Worm (Caenorhabditis elegans) whole organism, L2 larva: ENCODE results near the gene srz-62.

Experiments
- C34F6.9 ChIP-seq: fragments of 150-350 bp; optimal IDR thresholded peaks from 2 replicates; lab custom pipeline; 2014; ENCODE audit warnings: missing biosample characterization, missing genetic modification characterization
- F13H6.1 ChIP-seq: sonication (generic microtip); optimal IDR thresholded peaks from 2 replicates; lab custom pipeline; 2016; ENCODE audit warnings: missing genetic modification characterization, missing compliant biosample characterization
- R02D3.7 ChIP-seq: fragments of 150-350 bp; optimal IDR thresholded peaks from 2 replicates; lab custom pipeline; 2014; ENCODE audit warnings: missing biosample characterization, missing genetic modification characterization
- Y55F3AM.14 ChIP-seq: fragments of 200-800 bp; sonication (Bioruptor generic); optimal IDR thresholded peaks from 2 replicates; lab custom pipeline; 2018; ENCODE audit warnings: mild to moderate bottlenecking, missing genetic modification characterization, missing compliant biosample characterization
- ZK546.5 ChIP-seq: sonication (generic microtip); optimal IDR thresholded peaks from 2 replicates; lab custom pipeline; 2017; ENCODE audit warnings: missing biosample characterization, missing genetic modification characterization
- alr-1 ChIP-seq: fragments of 150-350 bp; optimal IDR thresholded peaks from 2 replicates; lab custom pipeline; 2014; ENCODE audit warnings: missing biosample characterization, missing genetic modification characterization
- aly-2 ChIP-seq: fragments of 150-350 bp; optimal IDR thresholded peaks from 2 replicates; lab custom pipeline; 2014; ENCODE audit warnings: missing biosample characterization, missing genetic modification characterization
- ama-1 ChIP-seq: fragments of 150-350 bp; optimal IDR thresholded peaks from 2 replicates; lab custom pipeline; 2018; ENCODE audit warnings: inconsistent platforms
- ceh-16 ChIP-seq: fragments of 150-350 bp; optimal IDR thresholded peaks from 2 replicates; lab custom pipeline; 2014; ENCODE audit warnings: missing biosample characterization, missing genetic modification characterization
- crh-2 ChIP-seq: sonication (generic microtip); optimal IDR thresholded peaks from 2 replicates; lab custom pipeline; 2017; ENCODE audit warnings: missing biosample characterization, missing genetic modification characterization
- egl-27 ChIP-seq: sonication (generic microtip); optimal IDR thresholded peaks from 3 replicates; lab custom pipeline; 2017; ENCODE audit warnings: missing biosample characterization, missing genetic modification reagents, missing genetic modification characterization
- elt-1 ChIP-seq: fragments of 150-350 bp; optimal IDR thresholded peaks from 2 replicates; lab custom pipeline; 2014; ENCODE audit warnings: missing biosample characterization, missing genetic modification characterization
- fos-1 ChIP-seq: fragments of 150-350 bp; optimal IDR thresholded peaks from 2 replicates; lab custom pipeline; 2014; ENCODE audit warnings: missing biosample characterization, missing genetic modification characterization
- gmeb-1 ChIP-seq: fragments of 150-350 bp; optimal IDR thresholded peaks from 2 replicates; lab custom pipeline; 2014; ENCODE audit warnings: missing biosample characterization, missing genetic modification characterization
- lin-39 ChIP-seq: fragments of 150-350 bp; optimal IDR thresholded peaks from 2 replicates; lab custom pipeline; 2014; ENCODE audit warnings: missing biosample characterization, missing genetic modification reagents, missing genetic modification characterization
- lsy-2 ChIP-seq, 2 experiments: fragments of 150-350 bp in 1 of 2; sonication (generic microtip) in 1 of 2; optimal IDR thresholded peaks; 2 replicates each; lab custom pipeline; 2014 to 2017; ENCODE audit warnings: missing biosample characterization in 2 of 2, missing genetic modification characterization in 2 of 2
- mab-5 ChIP-seq: fragments of 150-350 bp; optimal IDR thresholded peaks from 2 replicates; lab custom pipeline; 2014; ENCODE audit warnings: missing biosample characterization, missing genetic modification characterization
- mbf-1 ChIP-seq: sonication (generic microtip); optimal IDR thresholded peaks from 2 replicates; lab custom pipeline; 2017; ENCODE audit warnings: missing biosample characterization, missing genetic modification characterization
- mdl-1 ChIP-seq, 2 experiments: fragments of 150-350 bp in 1 of 2; sonication (generic microtip) in 1 of 2; optimal IDR thresholded peaks; 2 replicates each; lab custom pipeline; 2017; ENCODE audit warnings: missing biosample characterization in 2 of 2, missing genetic modification characterization in 2 of 2
- nhr-10 ChIP-seq: sonication (generic microtip); optimal IDR thresholded peaks from 2 replicates; lab custom pipeline; 2017; ENCODE audit warnings: missing biosample characterization, missing genetic modification characterization
- nhr-11 ChIP-seq: fragments of 150-350 bp; optimal IDR thresholded peaks from 2 replicates; lab custom pipeline; 2014; ENCODE audit warnings: missing biosample characterization, missing genetic modification characterization
- nhr-12 ChIP-seq: fragments of 150-350 bp; optimal IDR thresholded peaks from 2 replicates; lab custom pipeline; 2014; ENCODE audit warnings: missing biosample characterization, missing genetic modification characterization
- nhr-129 ChIP-seq: fragments of 150-350 bp; optimal IDR thresholded peaks from 2 replicates; lab custom pipeline; 2014; ENCODE audit warnings: missing biosample characterization, missing genetic modification characterization
- nhr-21 ChIP-seq: fragments of 150-350 bp; optimal IDR thresholded peaks from 2 replicates; lab custom pipeline; 2014; ENCODE audit warnings: missing biosample characterization, missing genetic modification characterization
- nhr-25 ChIP-seq: fragments of 150-350 bp; sonication (generic microtip); optimal IDR thresholded peaks from 3 replicates; lab custom pipeline; 2014; ENCODE audit warnings: missing biosample characterization, missing genetic modification characterization
- nhr-6 ChIP-seq: fragments of 150-350 bp; optimal IDR thresholded peaks from 2 replicates; lab custom pipeline; 2014; ENCODE audit warnings: missing biosample characterization, missing genetic modification characterization
- nhr-77 ChIP-seq: fragments of 150-350 bp; optimal IDR thresholded peaks from 2 replicates; lab custom pipeline; 2014; ENCODE audit warnings: missing biosample characterization, missing genetic modification characterization
- peb-1 ChIP-seq: fragments of 150-350 bp; optimal IDR thresholded peaks from 2 replicates; lab custom pipeline; 2014; ENCODE audit warnings: missing biosample characterization, missing genetic modification characterization
- sem-4 ChIP-seq: fragments of 150-350 bp; optimal IDR thresholded peaks from 2 replicates; lab custom pipeline; 2014; ENCODE audit warnings: missing biosample characterization, missing genetic modification reagents, missing genetic modification characterization
- sma-3 ChIP-seq: sonication (generic microtip); optimal IDR thresholded peaks from 2 replicates; lab custom pipeline; 2016; ENCODE audit warnings: missing genetic modification reagents, missing genetic modification characterization, missing compliant biosample characterization
- sma-9 ChIP-seq, 2 experiments: fragments of 150-350 bp in 1 of 2; sonication (generic microtip) in 1 of 2; optimal IDR thresholded peaks; 2 replicates each; lab custom pipeline; 2014 to 2016; ENCODE audit warnings: missing genetic modification characterization in 2 of 2, mild to moderate bottlenecking in 1 of 2, missing biosample characterization in 1 of 2, missing compliant biosample characterization in 1 of 2, missing genetic modification reagents in 1 of 2, moderate library complexity in 1 of 2
- unc-39 ChIP-seq: fragments of 150-350 bp; optimal IDR thresholded peaks from 2 replicates; lab custom pipeline; 2014; ENCODE audit warnings: missing biosample characterization, missing genetic modification characterization
- unc-55 ChIP-seq: fragments of 150-350 bp; sonication (generic microtip); optimal IDR thresholded peaks from 3 replicates; lab custom pipeline; 2014; ENCODE audit warnings: missing biosample characterization, missing genetic modification reagents, missing genetic modification characterization
- unc-62 ChIP-seq: fragments of 150-350 bp; optimal IDR thresholded peaks from 2 replicates; lab custom pipeline; 2014; ENCODE audit warnings: missing biosample characterization, missing genetic modification reagents, missing genetic modification characterization
- zag-1 ChIP-seq: fragments of 150-350 bp; optimal IDR thresholded peaks from 2 replicates; lab custom pipeline; 2014; ENCODE audit warnings: missing biosample characterization, missing genetic modification characterization
- ztf-1 ChIP-seq: fragments of 200-800 bp; sonication (Bioruptor generic); conservative IDR thresholded peaks from 2 replicates; pipeline ENCODE4 v1.3.6; 2022; ENCODE audit warnings: missing genetic modification characterization, missing compliant biosample characterization
- ztf-11 ChIP-seq: sonication (generic microtip); optimal IDR thresholded peaks from 2 replicates; lab custom pipeline; 2017; ENCODE audit warnings: missing biosample characterization, missing genetic modification characterization
- ztf-4 ChIP-seq: fragments of 150-350 bp; optimal IDR thresholded peaks from 2 replicates; lab custom pipeline; 2014; ENCODE audit warnings: missing biosample characterization, missing genetic modification characterization

Gene srz-62

ce11 chrIV:3874417-3874816, 25.9 kb upstream of the srz-62 start (continued):
- no peak for TF ChIP-seq ztf-4 (tag; lab: Kevin White, UChicago)
- TF ChIP-seq alr-1 (tag; lab: Kevin White, UChicago): no peak
- no peak for TF ChIP-seq Y55F3AM.14
- TF ChIP-seq nhr-21 (tag; lab: Kevin White, UChicago): no peak
- TF ChIP-seq nhr-12 (tag; lab: Kevin White, UChicago): no peak
- no peak for TF ChIP-seq ZK546.5
- TF ChIP-seq sma-9 (GFP tag; optimal IDR thresholded peaks at IDR 0.05; lab: Kevin White, UChicago): peak; percentile 26
- TF ChIP-seq sma-9 (tag; optimal IDR thresholded peaks at IDR 0.05; lab: Kevin White, UChicago): no peak
- peak; percentile 41 for TF ChIP-seq C34F6.9 (tag; lab: Kevin White, UChicago)
- TF ChIP-seq aly-2 (tag; lab: Kevin White, UChicago): no peak
- peak; percentile 19 for TF ChIP-seq nhr-25 (tag; lab: Kevin White, UChicago)
- no peak for TF ChIP-seq zag-1 (tag; lab: Kevin White, UChicago)
- TF ChIP-seq peb-1 (tag; lab: Kevin White, UChicago): no peak
- TF ChIP-seq sem-4 (tag; lab: Kevin White, UChicago): no peak

DNA sequence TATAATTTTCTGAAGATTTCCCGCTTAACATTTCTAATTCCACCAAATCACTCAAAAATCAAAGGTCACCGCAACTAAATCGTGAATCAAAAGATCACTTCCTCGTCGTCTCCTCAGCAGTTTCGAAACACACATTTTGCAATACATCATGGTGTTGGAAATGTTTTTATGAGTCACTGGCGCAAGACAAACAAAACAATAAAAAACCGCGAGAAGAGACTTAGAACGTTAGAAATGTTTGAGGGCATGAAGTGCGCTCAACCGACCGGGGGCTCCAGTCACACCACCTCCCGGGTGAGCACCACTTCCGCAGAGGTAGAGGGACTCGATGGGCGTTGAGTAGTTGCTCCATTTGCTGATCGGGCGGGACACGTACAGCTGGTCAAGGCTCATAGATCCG, 25.0 kb upstream of the srz-62 start:
- TF ChIP-seq gmeb-1 (tag; lab: Kevin White, UChicago): no peak
- no peak for TF ChIP-seq peb-1 (tag; lab: Kevin White, UChicago)
- peak; percentile 73 for TF ChIP-seq sma-9 (GFP tag; optimal IDR thresholded peaks at IDR 0.05; lab: Kevin White, UChicago)
- no peak for TF ChIP-seq sma-9 (tag; optimal IDR thresholded peaks at IDR 0.05; lab: Kevin White, UChicago)
- peak; percentile 59 for TF ChIP-seq C34F6.9 (tag; lab: Kevin White, UChicago)
- no peak for TF ChIP-seq lin-39 (tag; lab: Kevin White, UChicago)
- TF ChIP-seq sma-3: peak; percentile 42
- TF ChIP-seq nhr-77 (tag; lab: Kevin White, UChicago): no peak
- TF ChIP-seq Y55F3AM.14: peak; percentile 41
- TF ChIP-seq R02D3.7 (tag; lab: Kevin White, UChicago): no peak
- peak; percentile 45 for TF ChIP-seq sem-4 (tag; lab: Kevin White, UChicago)
- no peak for TF ChIP-seq nhr-25 (tag; lab: Kevin White, UChicago)
- no peak for TF ChIP-seq nhr-11
- peak; percentile 33 for TF ChIP-seq F13H6.1 (tag; lab: Kevin White, UChicago)
- TF ChIP-seq ZK546.5: no peak
- TF ChIP-seq zag-1 (tag; lab: Kevin White, UChicago): no peak
- no peak for TF ChIP-seq ceh-16 (tag; lab: Kevin White, UChicago)
- no peak for TF ChIP-seq nhr-12 (tag; lab: Kevin White, UChicago)
- no peak for TF ChIP-seq ztf-4 (tag; lab: Kevin White, UChicago)
- peak; percentile 82 for TF ChIP-seq fos-1 (tag; lab: Kevin White, UChicago)
- peak; percentile 75 for TF ChIP-seq unc-55
- TF ChIP-seq nhr-6: no peak
- peak; percentile 47 for TF ChIP-seq nhr-129 (tag; lab: Kevin White, UChicago)
- TF ChIP-seq mdl-1 (tag; optimal IDR thresholded peaks at IDR 0.05; lab: Kevin White, UChicago): no peak
- TF ChIP-seq ama-1 (lab: Kevin White, UChicago): no peak
- TF ChIP-seq egl-27: peak; percentile 21
- TF ChIP-seq unc-39 (tag; lab: Kevin White, UChicago): no peak
- peak; percentile 31 for TF ChIP-seq crh-2 (tag; lab: Kevin White, UChicago)
- TF ChIP-seq mab-5 (tag; lab: Kevin White, UChicago): peak; percentile 85

DNA sequence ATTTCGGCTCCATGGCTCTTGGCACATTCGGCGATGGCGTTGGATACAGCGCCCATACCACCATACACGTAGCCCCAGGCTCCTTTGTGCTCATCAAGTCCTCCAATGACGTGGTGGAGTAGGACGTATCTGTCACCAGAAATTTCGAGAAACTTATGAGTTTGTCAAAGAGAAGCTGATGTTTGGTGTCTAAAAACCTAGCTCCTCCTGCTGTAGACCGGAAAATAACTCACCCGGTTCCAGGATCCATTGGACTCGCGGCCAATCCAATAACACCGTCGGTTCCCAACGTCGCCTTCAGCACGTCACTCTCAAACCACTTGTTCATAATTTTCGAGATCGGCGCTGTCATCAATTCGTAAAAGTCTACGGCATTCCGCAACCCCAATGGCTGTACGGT, 23.3 kb upstream of the srz-62 start:
- TF ChIP-seq peb-1 (tag; lab: Kevin White, UChicago) (no peak), ztf-11 (tag; lab: Kevin White, UChicago) (no peak)

ce11 chrIV:3878283-3878938, 21.9 kb upstream of the srz-62 start, which contains the start of gene F37C4.6:
TSS of gene F37C4.6 (minus strand) at chrIV:3878333.
- TF ChIP-seq ceh-16 (tag; lab: Kevin White, UChicago) (no peak), nhr-12 (tag; lab: Kevin White, UChicago) (no peak), ZK546.5 (no peak), fos-1 (tag; lab: Kevin White, UChicago) (peak; percentile 27), Y55F3AM.14 (no peak), mab-5 (tag; lab: Kevin White, UChicago) (no peak), zag-1 (tag; lab: Kevin White, UChicago) (no peak), F13H6.1 (tag; lab: Kevin White, UChicago) (no peak)

- TF ChIP-seq aly-2 (tag; lab: Kevin White, UChicago): no peak
- no peak for TF ChIP-seq R02D3.7 (tag; lab: Kevin White, UChicago)
- TF ChIP-seq nhr-10 (tag; lab: Kevin White, UChicago): no peak
- TF ChIP-seq mab-5 (tag; lab: Kevin White, UChicago): no peak
- no peak for TF ChIP-seq gmeb-1 (tag; lab: Kevin White, UChicago)
- no peak for TF ChIP-seq egl-27
- TF ChIP-seq ZK546.5: no peak
- TF ChIP-seq mdl-1 (tag; optimal IDR thresholded peaks at IDR 0.05; lab: Kevin White, UChicago): no peak
- no peak for TF ChIP-seq sma-3
- TF ChIP-seq lsy-2 (tag; optimal IDR thresholded peaks at IDR 0.05; lab: Kevin White, UChicago): no peak
- TF ChIP-seq unc-55: no peak
- no peak for TF ChIP-seq zag-1 (tag; lab: Kevin White, UChicago)
- no peak for TF ChIP-seq sem-4 (tag; lab: Kevin White, UChicago)
- no peak for TF ChIP-seq nhr-6
- no peak for TF ChIP-seq ztf-1 (GFP tag; lab: Robert Waterston, UW)
- no peak for TF ChIP-seq unc-62
- no peak for TF ChIP-seq elt-1 (tag; lab: Kevin White, UChicago)
- no peak for TF ChIP-seq mbf-1 (tag; lab: Kevin White, UChicago)
- no peak for TF ChIP-seq nhr-77 (tag; lab: Kevin White, UChicago)
Measured at ce11 chrIV:3881119-3881518, 19.2 kb upstream of the srz-62 start, which contains the start of the genes F37C4.8 and oac-23. TSS of gene F37C4.8 (minus strand) at chrIV:3881219. TSS of gene oac-23 (plus strand) at chrIV:3881441.
